Worm (Caenorhabditis elegans) whole organism, young adult: Measurements from ENCODE around the gene Y50E8A.5.

ENCODE experiments used
- B0261.1 ChIP-seq: sonication (generic microtip); optimal IDR thresholded peaks from 2 replicates; lab custom pipeline; 2016; ENCODE audit warnings: mild to moderate bottlenecking, missing genetic modification characterization, moderate library complexity, missing compliant biosample characterization
- F57C9.4 ChIP-seq: sonication (generic microtip); optimal IDR thresholded peaks from 2 replicates; lab custom pipeline; 2017; ENCODE audit warnings: mild to moderate bottlenecking, missing genetic modification characterization, missing compliant biosample characterization
- K11D2.4 ChIP-seq: fragments of 200-800 bp; sonication (Bioruptor generic); IDR thresholded peaks from 2 replicates; pipeline ENCODE4 v1.3.6; 2022; ENCODE audit warnings: missing genetic modification reagents, missing genetic modification characterization, missing compliant biosample characterization
- T07F8.4 ChIP-seq: sonication (generic microtip); optimal IDR thresholded peaks from 2 replicates; lab custom pipeline; 2016; ENCODE audit warnings: mild to moderate bottlenecking, missing genetic modification characterization, moderate library complexity, missing compliant biosample characterization
- Y53F4B.3 ChIP-seq: fragments of 200-800 bp; sonication (Bioruptor generic); IDR thresholded peaks from 2 replicates; pipeline ENCODE4 v1.3.6; 2022; ENCODE audit warnings: missing genetic modification reagents, missing genetic modification characterization, missing compliant biosample characterization
- Y79H2A.3 ChIP-seq: fragments of 200-800 bp; sonication (Bioruptor generic); conservative IDR thresholded peaks from 2 replicates; pipeline ENCODE4 v1.3.6; 2022; ENCODE audit warnings: missing genetic modification reagents, missing genetic modification characterization, missing compliant biosample characterization
- ama-1 ChIP-seq, 3 experiments: fragments of 150-350 bp in 1 of 3; sonication (generic microtip) in 2 of 3; optimal IDR thresholded peaks; 2 replicates each; lab custom pipeline; 2014 to 2018; ENCODE audit warnings: missing biosample characterization in 2 of 3, missing genetic modification characterization in 2 of 3, missing genetic modification reagents in 2 of 3
- bed-2 ChIP-seq: fragments of 200-800 bp; sonication (Bioruptor generic); IDR thresholded peaks from 2 replicates; pipeline ENCODE4 v1.3.6; 2022; ENCODE audit warnings: missing genetic modification reagents, missing genetic modification characterization, missing compliant biosample characterization
- ceh-27 ChIP-seq: fragments of 200-800 bp; sonication (Bioruptor generic); optimal IDR thresholded peaks from 2 replicates; lab custom pipeline; 2018; ENCODE audit warnings: mild to moderate bottlenecking, missing genetic modification characterization, moderate library complexity, missing compliant biosample characterization
- egl-44 ChIP-seq: fragments of 200-800 bp; sonication (Bioruptor generic); IDR thresholded peaks from 2 replicates; pipeline ENCODE4 v1.3.6; 2022; ENCODE audit warnings: missing genetic modification reagents, missing genetic modification characterization, missing compliant biosample characterization
- madf-3 ChIP-seq: fragments of 200-800 bp; sonication (Bioruptor generic); IDR thresholded peaks from 2 replicates; pipeline ENCODE4 v1.3.6; 2022; ENCODE audit warnings: missing genetic modification reagents, missing genetic modification characterization, missing compliant biosample characterization
- unc-62 ChIP-seq: fragments of 150-350 bp; optimal IDR thresholded peaks from 2 replicates; lab custom pipeline; 2014; ENCODE audit warnings: missing biosample characterization, missing genetic modification reagents, missing genetic modification characterization
- ztf-22 ChIP-seq: fragments of 200-800 bp; sonication (Bioruptor generic); optimal IDR thresholded peaks from 2 replicates; lab custom pipeline; 2018; ENCODE audit warnings: mild to moderate bottlenecking, missing genetic modification characterization, moderate library complexity, missing compliant biosample characterization

DNA sequence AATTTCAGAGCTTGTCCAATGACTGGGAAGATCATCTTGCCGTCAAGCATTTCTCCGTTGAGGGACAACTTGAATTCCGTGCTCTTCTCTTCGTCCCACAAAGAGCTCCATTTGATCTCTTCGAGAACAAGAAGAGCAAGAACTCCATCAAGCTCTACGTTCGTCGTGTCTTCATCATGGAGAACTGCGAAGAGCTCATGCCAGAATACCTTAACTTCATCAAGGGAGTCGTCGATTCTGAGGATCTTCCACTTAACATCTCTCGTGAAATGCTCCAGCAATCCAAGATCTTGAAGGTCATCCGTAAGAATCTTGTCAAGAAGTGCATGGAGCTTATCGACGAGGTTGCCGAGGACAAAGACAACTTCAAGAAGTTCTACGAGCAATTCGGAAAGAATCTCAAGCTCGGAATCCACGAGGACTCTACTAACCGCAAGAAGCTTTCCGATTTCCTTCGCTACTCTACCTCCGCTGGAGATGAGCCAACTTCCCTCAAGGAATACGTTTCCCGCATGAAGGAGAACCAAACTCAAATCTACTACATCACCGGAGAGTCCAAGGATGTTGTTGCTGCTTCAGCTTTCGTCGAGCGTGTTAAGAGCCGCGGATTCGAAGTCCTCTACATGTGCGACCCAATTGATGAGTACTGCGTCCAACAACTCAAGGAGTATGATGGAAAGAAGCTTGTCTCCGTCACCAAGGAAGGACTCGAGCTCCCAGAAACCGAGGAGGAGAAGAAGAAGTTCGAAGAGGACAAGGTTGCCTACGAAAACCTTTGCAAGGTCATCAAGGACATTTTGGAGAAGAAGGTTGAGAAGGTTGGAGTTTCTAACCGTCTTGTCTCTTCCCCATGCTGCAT is 49.4 kb downstream of the Y50E8A.5 start:
- no peak for TF ChIP-seq F57C9.4 (tag; lab: Kevin White, UChicago)
- no peak for TF ChIP-seq Y53F4B.3 (GFP tag; lab: Robert Waterston, UW)
- no peak for TF ChIP-seq Y79H2A.3 (GFP tag; lab: Robert Waterston, UW)
- TF ChIP-seq unc-62: no peak
- no peak for TF ChIP-seq madf-3 (GFP tag; lab: Robert Waterston, UW)
- TF ChIP-seq ztf-22 (GFP tag; lab: Kevin White, UChicago): no peak
- TF ChIP-seq T07F8.4 (tag; lab: Kevin White, UChicago): no peak
- no peak for TF ChIP-seq ceh-27 (GFP tag; lab: Kevin White, UChicago)
- TF ChIP-seq bed-2 (GFP tag; lab: Robert Waterston, UW): no peak
- no peak for TF ChIP-seq B0261.1
- TF ChIP-seq K11D2.4 (GFP tag; lab: Robert Waterston, UW): no peak; the same call in none of the 2 replicates
- TF ChIP-seq ama-1 (optimal IDR thresholded peaks at IDR 0.05; lab: Kevin White, UChicago): peak; percentile 65
- no peak for TF ChIP-seq ama-1 (GFP tag; optimal IDR thresholded peaks at IDR 0.05; lab: Kevin White, UChicago)
- no peak; the same call in none of the 2 replicates for TF ChIP-seq egl-44
